Worm (Caenorhabditis elegans) whole organism, L1 larva: ENCODE measurements around the gene R193.1.

ENCODE experiments used
- aly-2 ChIP-seq: fragments of 150-350 bp; optimal IDR thresholded peaks from 2 replicates; lab custom pipeline; 2014; ENCODE audit warnings: missing biosample characterization, missing genetic modification characterization
- ceh-88 ChIP-seq: fragments of 200-800 bp; sonication (Bioruptor generic); IDR thresholded peaks from 2 replicates; pipeline ENCODE4 v1.3.6; 2022; ENCODE audit warnings: missing genetic modification characterization, missing compliant biosample characterization
- egl-27 ChIP-seq, 2 experiments: fragments of 150-350 bp in 1 of 2; sonication (generic microtip); optimal IDR thresholded peaks; 3 replicates each; lab custom pipeline; 2017 to 2018; ENCODE audit warnings: missing biosample characterization in 2 of 2, missing genetic modification characterization in 2 of 2, missing genetic modification reagents in 2 of 2
- mdl-1 ChIP-seq, 2 experiments: fragments of 150-350 bp; optimal IDR thresholded peaks; 2 replicates each; lab custom pipeline; 2014 to 2017; ENCODE audit warnings: missing biosample characterization in 2 of 2, missing genetic modification characterization in 2 of 2, inconsistent platforms in 1 of 2
- mep-1 ChIP-seq: fragments of 150-350 bp; optimal IDR thresholded peaks from 2 replicates; lab custom pipeline; 2014; ENCODE audit warnings: missing biosample characterization, missing genetic modification characterization
- nhr-12 ChIP-seq: sonication (generic microtip); optimal IDR thresholded peaks from 2 replicates; lab custom pipeline; 2017; ENCODE audit warnings: missing biosample characterization, missing genetic modification characterization
- nhr-28 ChIP-seq: fragments of 150-350 bp; optimal IDR thresholded peaks from 2 replicates; lab custom pipeline; 2014; ENCODE audit warnings: missing biosample characterization, missing genetic modification characterization
- nhr-90 ChIP-seq: sonication (generic microtip); optimal IDR thresholded peaks from 2 replicates; lab custom pipeline; 2016; ENCODE audit warnings: mild to moderate bottlenecking, missing genetic modification characterization, missing compliant biosample characterization; ENCODE audit not compliant: poor library complexity
- pag-3 ChIP-seq: sonication (generic microtip); optimal IDR thresholded peaks from 2 replicates; lab custom pipeline; 2017; ENCODE audit warnings: missing genetic modification characterization, mild to moderate bottlenecking, missing compliant biosample characterization, antibody characterized with exemption, borderline replicate concordance; ENCODE audit not compliant: insufficient read depth
- pqm-1 ChIP-seq: sonication (generic microtip); optimal IDR thresholded peaks from 3 replicates; lab custom pipeline; 2017; ENCODE audit warnings: missing biosample characterization, missing genetic modification characterization
- snpc-4 ChIP-seq: fragments of 150-350 bp; optimal IDR thresholded peaks from 2 replicates; lab custom pipeline; 2014; ENCODE audit warnings: missing biosample characterization, missing genetic modification characterization
- unc-62 ChIP-seq: fragments of 150-350 bp; optimal IDR thresholded peaks from 2 replicates; lab custom pipeline; 2014; ENCODE audit warnings: missing biosample characterization, missing genetic modification reagents, missing genetic modification characterization
- ztf-11 ChIP-seq, 2 experiments: sonication (generic microtip); optimal IDR thresholded peaks; 2 replicates each; lab custom pipeline; 2016 to 2017; ENCODE audit warnings: missing genetic modification characterization in 2 of 2, missing biosample characterization in 1 of 2, missing compliant biosample characterization in 1 of 2
- ztf-4 ChIP-seq: fragments of 150-350 bp; optimal IDR thresholded peaks from 2 replicates; lab custom pipeline; 2014; ENCODE audit warnings: missing biosample characterization, missing genetic modification characterization

- TF ChIP-seq pqm-1 (no peak), snpc-4 (tag; lab: Kevin White, UChicago) (no peak), aly-2 (no peak), pag-3 (tag; lab: Kevin White, UChicago) (no peak), ztf-4 (tag; lab: Kevin White, UChicago) (no peak), nhr-28 (no peak), nhr-90 (tag; lab: Kevin White, UChicago) (no peak), nhr-12 (tag; lab: Kevin White, UChicago) (no peak), egl-27 (tag; optimal IDR thresholded peaks at IDR 0.05; lab: Kevin White, UChicago) (no peak), mep-1 (tag; lab: Kevin White, UChicago) (no peak), mdl-1 (tag; optimal IDR thresholded peaks at IDR 0.05; lab: Kevin White, UChicago) (no peak), ceh-88 (GFP tag; lab: Robert Waterston, UW) (no peak), ztf-11 (tag; optimal IDR thresholded peaks at IDR 0.05; lab: Kevin White, UChicago) (no peak), unc-62 (GFP tag; lab: Kevin White, UChicago) (no peak)
Measured at ce11 chrX:1183985-1184384, 29.2 kb downstream of the R193.1 start.
